Fruit fly (Drosophila melanogaster) whole organism: ENCODE data around the gene CG11109.

Experiments
- CG8478 ChIP-seq: fragments of >200 bp; optimal IDR thresholded peaks from 2 replicates; lab custom pipeline; 2018; ENCODE audit warnings: inconsistent platforms
- Dll ChIP-seq: fragments of >200 bp; optimal IDR thresholded peaks from 2 replicates; lab custom pipeline; 2017
- EcR ChIP-seq, 2 experiments: fragments of >200 bp; optimal IDR thresholded peaks; 2 replicates each; lab custom pipeline; 2017; ENCODE audit warnings: missing biosample characterization in 2 of 2, missing genetic modification characterization in 2 of 2, missing genetic modification reagents in 2 of 2
- pan ChIP-seq: fragments of >200 bp; optimal IDR thresholded peaks from 2 replicates; lab custom pipeline; 2017
- psq ChIP-seq: fragments of >200 bp; optimal IDR thresholded peaks from 2 replicates; lab custom pipeline; 2017
- usp ChIP-seq: fragments of >200 bp; optimal IDR thresholded peaks from 2 replicates; lab custom pipeline; 2017; ENCODE audit warnings: missing biosample characterization, missing genetic modification characterization, mixed read lengths

CG11109 gene

DNA sequence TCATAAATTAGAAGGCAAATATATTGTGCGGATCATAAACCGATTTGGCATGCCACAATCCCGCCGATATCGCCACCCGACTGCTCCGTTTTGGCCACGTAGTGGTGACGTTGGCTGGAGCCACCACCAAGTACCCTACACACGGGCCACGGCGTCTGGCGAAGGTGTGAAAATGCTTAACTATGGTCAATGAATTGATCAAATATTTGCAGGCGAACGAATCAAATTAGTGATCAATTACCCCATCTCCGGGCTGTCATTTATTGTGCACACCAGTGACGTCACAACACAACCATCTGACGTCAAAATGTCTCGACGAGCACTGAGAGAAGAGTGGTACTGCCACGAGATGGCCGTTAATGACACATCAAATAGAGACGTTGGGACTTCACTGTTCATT, 15.7 kb downstream of the CG11109 start:
- TF ChIP-seq psq (no peak), EcR (GFP tag; optimal IDR thresholded peaks at IDR 0.05; lab: Kevin White, UChicago) (no peak)

DNA sequence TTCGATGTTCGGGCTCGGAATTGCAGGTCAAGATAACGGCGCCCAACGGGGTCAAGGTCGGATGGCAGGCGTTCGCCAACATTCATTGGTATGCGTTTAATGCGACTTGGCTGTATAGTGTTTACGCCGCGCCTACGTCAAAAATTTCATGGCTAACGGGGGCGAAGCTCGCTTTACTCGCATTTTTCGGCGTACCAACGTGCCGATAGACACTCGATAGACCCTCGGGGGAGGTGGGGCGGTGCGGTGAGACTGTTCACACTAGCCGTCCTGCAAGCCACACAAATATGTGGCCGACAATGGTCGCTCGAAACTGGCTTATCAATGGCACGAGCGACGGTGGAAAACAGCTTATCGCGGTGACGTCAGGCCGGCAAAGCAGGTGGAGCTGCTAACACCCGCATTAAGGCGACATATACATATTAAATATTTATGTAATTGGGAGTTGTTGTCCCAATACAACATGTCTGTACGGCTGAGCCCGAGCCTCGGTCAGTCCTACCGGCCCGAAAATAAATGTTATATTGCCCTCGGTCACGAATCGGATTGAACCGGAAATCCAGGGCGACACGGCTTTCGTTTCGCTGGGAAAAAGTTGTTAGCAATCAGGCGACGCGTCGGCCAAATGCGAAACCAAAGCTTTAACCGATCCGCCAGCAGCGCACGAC, 16.7 kb downstream of the CG11109 start:
- no peak for TF ChIP-seq EcR (GFP tag; optimal IDR thresholded peaks at IDR 0.05; lab: Kevin White, UChicago)
- no peak for TF ChIP-seq usp (GFP tag; lab: Kevin White, UChicago)
- TF ChIP-seq psq = no peak
- TF ChIP-seq pan (lab: Kevin White, UChicago) = no peak
- no peak for TF ChIP-seq CG8478 (lab: Kevin White, UChicago)
- no peak for TF ChIP-seq Dll (lab: Kevin White, UChicago)

DNA sequence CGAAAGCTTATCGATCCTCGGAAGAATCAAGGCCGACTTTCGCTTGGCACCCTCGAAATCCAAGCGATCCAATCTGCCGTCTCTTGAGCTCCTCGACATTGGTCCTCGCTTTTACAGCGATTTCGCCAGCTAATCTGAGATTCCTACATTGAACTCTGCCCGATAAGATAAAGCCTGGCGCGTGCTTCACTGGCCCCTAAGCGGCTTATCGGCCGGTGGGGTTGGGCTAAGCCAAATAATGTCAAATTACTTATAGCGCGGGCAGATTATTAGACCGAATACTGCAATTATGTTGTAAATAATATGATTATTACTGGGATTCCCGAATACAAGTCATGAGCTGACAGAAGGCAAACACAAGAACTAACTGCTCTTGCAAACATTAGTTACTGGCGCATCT, 18.0 kb downstream of the CG11109 start:
- TF ChIP-seq psq (no peak), pan (lab: Kevin White, UChicago) (no peak), Dll (lab: Kevin White, UChicago) (no peak), usp (GFP tag; lab: Kevin White, UChicago) (no peak), EcR (GFP tag; optimal IDR thresholded peaks at IDR 0.05; lab: Kevin White, UChicago) (no peak), CG8478 (lab: Kevin White, UChicago) (no peak)

DNA sequence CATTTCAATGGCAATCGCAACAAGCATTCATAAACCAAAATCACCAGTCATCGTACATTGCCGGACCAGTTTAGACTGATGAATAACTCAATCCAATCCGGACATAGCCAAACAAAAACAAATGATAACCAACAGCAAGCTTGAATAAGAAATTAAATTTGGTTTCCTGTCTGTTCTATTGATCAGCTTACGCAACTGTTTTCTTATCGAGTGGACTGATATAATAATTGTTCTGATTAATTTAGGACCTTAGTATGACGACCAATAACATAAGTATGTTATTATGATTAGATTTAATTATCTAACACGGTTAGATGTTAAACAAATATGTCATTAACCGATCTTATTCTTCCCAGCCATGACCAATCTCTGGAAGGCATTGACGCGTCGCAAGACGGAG, 19.0 kb downstream of the CG11109 start:
- TF ChIP-seq usp (GFP tag; lab: Kevin White, UChicago) = no peak
- TF ChIP-seq Dll (lab: Kevin White, UChicago) = no peak
- TF ChIP-seq CG8478 (lab: Kevin White, UChicago) = no peak
- no peak for TF ChIP-seq EcR (GFP tag; optimal IDR thresholded peaks at IDR 0.05; lab: Kevin White, UChicago)
- no peak for TF ChIP-seq psq
- TF ChIP-seq pan (lab: Kevin White, UChicago) = no peak

DNA sequence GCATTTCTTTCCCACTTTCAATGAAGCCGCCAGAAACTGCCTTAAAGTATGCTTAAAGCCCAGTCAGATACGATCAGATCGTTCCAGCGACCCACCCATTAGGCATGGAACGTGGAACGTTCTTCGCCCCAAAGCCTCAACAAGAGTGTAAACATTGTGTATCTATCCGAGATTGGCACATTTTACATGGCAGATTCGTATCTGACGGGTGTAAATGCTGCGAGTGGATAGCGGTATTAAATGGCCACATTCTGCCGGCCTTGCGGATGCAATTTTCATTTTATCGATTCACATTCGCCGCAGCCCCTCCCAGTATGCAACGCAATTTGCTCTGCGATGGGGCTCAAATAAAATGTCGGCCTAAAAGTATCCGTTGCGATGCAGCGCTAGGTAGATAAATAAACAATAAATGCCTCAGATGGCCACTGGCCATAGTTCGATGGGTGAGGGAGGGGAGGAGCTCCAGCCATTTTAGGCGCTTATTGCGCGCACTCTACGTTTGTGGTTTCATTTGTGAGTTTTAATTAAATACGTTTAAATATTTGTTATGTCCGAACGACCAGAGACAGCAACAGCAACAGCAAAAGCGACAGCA, 22.8 kb downstream of the CG11109 start:
- no peak for TF ChIP-seq EcR (GFP tag; optimal IDR thresholded peaks at IDR 0.05; lab: Kevin White, UChicago)
- no peak for TF ChIP-seq pan (lab: Kevin White, UChicago)
- TF ChIP-seq usp (GFP tag; lab: Kevin White, UChicago) = no peak

DNA sequence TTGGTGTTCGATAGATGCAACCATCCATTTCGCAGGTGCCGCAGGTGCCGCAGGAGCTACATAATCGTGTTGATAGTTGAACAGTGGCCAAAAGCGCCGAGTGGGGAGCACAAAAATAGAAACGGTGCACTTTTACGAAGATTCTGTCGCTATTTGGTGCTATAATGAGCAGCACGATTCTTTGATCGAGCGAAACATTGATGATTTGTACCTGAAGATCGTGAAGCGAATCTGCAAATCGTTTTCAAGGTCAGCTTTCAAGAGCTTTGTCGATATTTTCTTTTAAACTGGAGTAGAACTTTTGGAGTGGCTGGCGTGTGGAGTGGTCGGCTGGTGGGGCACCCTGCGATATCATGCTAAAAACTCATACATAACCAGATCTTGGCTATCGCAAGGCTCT, 26.4 kb downstream of the CG11109 start, which contains the start of gene CG11131:
CG11131 (plus strand) TSS at position 301 of the 400 bp plus-strand sequence.
- TF ChIP-seq psq (no peak), Dll (lab: Kevin White, UChicago) (no peak), usp (GFP tag; lab: Kevin White, UChicago) (no peak), pan (lab: Kevin White, UChicago) (no peak), EcR (GFP tag; optimal IDR thresholded peaks at IDR 0.05; lab: Kevin White, UChicago) (no peak)

DNA sequence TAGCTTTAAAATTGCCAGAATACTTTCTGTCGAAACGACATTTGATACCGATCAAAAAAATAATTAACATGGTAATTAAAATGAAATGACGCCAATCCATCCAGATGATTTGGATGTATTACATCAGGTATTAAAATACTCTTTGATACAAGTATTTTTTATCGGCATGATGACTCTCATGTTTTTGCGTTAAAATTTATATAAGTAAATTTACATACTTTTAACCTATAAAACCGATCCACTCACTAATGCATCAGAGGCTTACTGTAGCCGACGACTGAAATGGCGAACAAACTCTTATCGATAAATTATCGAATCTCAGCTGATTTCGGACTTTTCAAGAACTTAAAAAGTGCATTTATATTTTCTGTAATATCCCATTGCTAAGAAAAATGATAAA, 29.6 kb downstream of the CG11109 start, which contains the start of gene BoYb:
BoYb (plus strand) TSS at position 301 of the 400 bp plus-strand sequence.
- TF ChIP-seq psq = no peak
- TF ChIP-seq pan (lab: Kevin White, UChicago) = no peak
- no peak for TF ChIP-seq Dll (lab: Kevin White, UChicago)
- TF ChIP-seq CG8478 (lab: Kevin White, UChicago) = no peak
- TF ChIP-seq EcR (GFP tag; optimal IDR thresholded peaks at IDR 0.05; lab: Kevin White, UChicago) = no peak
- no peak for TF ChIP-seq usp (GFP tag; lab: Kevin White, UChicago)

DNA sequence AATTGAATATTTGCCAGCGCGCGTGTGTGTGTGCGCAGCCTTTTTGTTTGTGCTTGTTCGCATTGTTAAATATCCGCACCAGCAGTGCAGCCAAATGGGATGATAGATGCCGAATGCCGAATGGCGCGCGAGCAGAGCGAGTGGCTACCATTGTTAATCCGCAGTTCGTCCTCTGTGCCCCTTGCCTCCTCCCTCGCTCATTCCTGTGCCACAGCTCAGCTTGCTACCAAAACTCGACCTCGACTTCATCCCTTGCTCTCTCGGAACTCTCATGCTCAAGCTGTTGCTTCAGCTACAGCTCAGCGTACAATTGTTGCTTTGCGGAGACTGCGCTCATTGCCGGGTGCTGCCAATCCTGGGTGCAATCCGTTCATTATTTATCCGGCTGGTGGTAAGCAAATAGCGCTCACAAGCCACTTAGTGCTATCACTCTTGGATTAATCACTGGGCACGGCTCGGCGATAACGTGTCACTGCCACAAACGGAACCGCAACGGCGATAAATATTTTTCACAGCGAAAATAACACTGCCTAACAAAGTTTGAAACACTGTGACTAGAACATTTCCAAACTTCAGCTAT, 37.4 kb downstream of the CG11109 start:
- TF ChIP-seq Dll (lab: Kevin White, UChicago) (no peak), psq (no peak), pan (lab: Kevin White, UChicago) (no peak), usp (GFP tag; lab: Kevin White, UChicago) (no peak), EcR (GFP tag; optimal IDR thresholded peaks at IDR 0.05; lab: Kevin White, UChicago) (no peak), CG8478 (lab: Kevin White, UChicago) (no peak)

DNA sequence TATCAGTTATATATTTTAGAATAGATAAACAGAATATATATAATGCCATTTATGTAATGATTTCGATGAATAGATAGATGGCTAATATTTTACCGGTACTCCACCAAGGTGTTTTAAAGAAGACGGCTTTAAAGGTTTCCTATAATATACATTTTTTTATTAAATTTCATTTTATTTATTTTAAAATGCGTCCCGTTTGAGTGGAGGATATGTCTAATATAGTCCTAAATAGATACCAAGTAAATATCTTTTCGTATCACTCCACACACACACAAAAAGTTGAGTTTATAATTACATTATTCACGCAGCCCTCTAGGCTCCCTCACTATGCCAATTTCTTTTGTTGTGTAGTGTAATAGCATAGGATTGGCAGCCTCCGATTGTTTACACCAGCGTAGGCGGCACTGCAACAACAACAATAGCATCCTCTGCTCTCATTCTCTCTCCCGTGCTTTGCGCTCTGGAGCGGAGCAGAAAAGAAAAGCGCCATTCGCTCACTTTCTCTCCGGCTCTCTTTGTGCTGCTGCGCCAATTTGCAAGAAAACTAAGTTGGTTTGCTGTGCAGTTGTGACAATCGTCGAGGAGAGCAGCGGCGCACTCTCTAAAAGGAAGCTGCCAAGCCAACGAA, 38.0 kb downstream of the CG11109 start, which contains the start of gene CG12768:
CG12768 (plus strand) TSS at position 578 of the 628 bp plus-strand sequence.
- TF ChIP-seq CG8478 (lab: Kevin White, UChicago) = no peak
- no peak for TF ChIP-seq psq
- TF ChIP-seq usp (GFP tag; lab: Kevin White, UChicago) = no peak
- no peak for TF ChIP-seq EcR (GFP tag; optimal IDR thresholded peaks at IDR 0.05; lab: Kevin White, UChicago)
- TF ChIP-seq Dll (lab: Kevin White, UChicago) = peak; percentile 83
